Fruit fly (Drosophila melanogaster) whole organism, wandering third instar larva: ENCODE measurements around the gene CG7514.

ENCODE experiments used
- Abd-B ChIP-seq: fragments of >200 bp; optimal IDR thresholded peaks from 2 replicates; lab custom pipeline; 2017; ENCODE audit warnings: missing biosample characterization, missing genetic modification characterization
- CG32264 ChIP-seq: fragments of 200-800 bp; sonication (Bioruptor generic); optimal IDR thresholded peaks from 2 replicates; lab custom pipeline; 2016; ENCODE audit warnings: missing biosample characterization, missing genetic modification characterization
- CG9705 ChIP-seq: fragments of 200-800 bp; sonication (Bioruptor generic); optimal IDR thresholded peaks from 2 replicates; lab custom pipeline; 2018; ENCODE audit warnings: missing biosample characterization, mild to moderate bottlenecking, missing genetic modification characterization
- CrebA ChIP-seq: fragments of 200-800 bp; sonication (Bioruptor generic); optimal IDR thresholded peaks from 2 replicates; lab custom pipeline; 2016; ENCODE audit warnings: missing biosample characterization, mild to moderate bottlenecking, missing genetic modification characterization, borderline replicate concordance
- Dfd ChIP-seq: fragments of >200 bp; optimal IDR thresholded peaks from 2 replicates; lab custom pipeline; 2017; ENCODE audit warnings: missing biosample characterization, missing genetic modification characterization
- Dif ChIP-seq: fragments of 200-275, 200-300 bp; sonication (Bioruptor generic); optimal IDR thresholded peaks from 2 replicates; lab custom pipeline; 2018; ENCODE audit warnings: missing biosample characterization, missing genetic modification characterization; ENCODE audit not compliant: partially characterized antibody
- GATAd ChIP-seq: sonication (Bioruptor generic); optimal IDR thresholded peaks from 2 replicates; lab custom pipeline; 2016; ENCODE audit warnings: missing biosample characterization, missing genetic modification characterization
- HLH106 ChIP-seq: fragments of 200-800 bp; optimal IDR thresholded peaks from 3 replicates; lab custom pipeline; 2019; ENCODE audit warnings: missing biosample characterization, mild to moderate bottlenecking, missing genetic modification characterization, moderate library complexity
- Hnf4 ChIP-seq: fragments of 200-800 bp; sonication (Bioruptor generic); optimal IDR thresholded peaks from 2 replicates; lab custom pipeline; 2016; ENCODE audit warnings: missing biosample characterization, mild to moderate bottlenecking, missing genetic modification characterization
- Hr78 ChIP-seq: fragments of >200 bp; optimal IDR thresholded peaks from 2 replicates; lab custom pipeline; 2017; ENCODE audit warnings: missing biosample characterization, missing genetic modification characterization
- Hr83 ChIP-seq: fragments of 200-300 bp; sonication (Bioruptor generic); optimal IDR thresholded peaks from 2 replicates; lab custom pipeline; 2016; ENCODE audit warnings: missing biosample characterization, mild to moderate bottlenecking, missing genetic modification characterization, moderate library complexity; ENCODE audit not compliant: poor library complexity, severe bottlenecking
- Jra ChIP-seq: sonication (Bioruptor generic); optimal IDR thresholded peaks from 2 replicates; lab custom pipeline; 2016; ENCODE audit warnings: missing biosample characterization, missing genetic modification characterization
- Mio ChIP-seq: sonication (Bioruptor generic); optimal IDR thresholded peaks from 2 replicates; lab custom pipeline; 2016; ENCODE audit warnings: missing biosample characterization, missing genetic modification characterization
- Myc ChIP-seq: fragments of >200 bp; optimal IDR thresholded peaks from 2 replicates; lab custom pipeline; 2017
- N ChIP-seq: fragments of >200 bp; optimal IDR thresholded peaks from 2 replicates; lab custom pipeline; 2018; ENCODE audit warnings: missing biosample characterization, missing external identifiers, missing genetic modification characterization
- OdsH ChIP-seq: fragments of 200-800 bp; sonication (Bioruptor generic); optimal IDR thresholded peaks from 2 replicates; lab custom pipeline; 2016; ENCODE audit warnings: missing biosample characterization, mild to moderate bottlenecking, missing genetic modification characterization
- Rel ChIP-seq, 2 experiments: fragments of 200-800 bp; sonication (Bioruptor generic) in 1 of 2; optimal IDR thresholded peaks; 2 replicates in 1 of 2; 3 replicates in 1 of 2; lab custom pipeline; 2016 to 2019; ENCODE audit warnings: mild to moderate bottlenecking in 2 of 2, missing biosample characterization in 2 of 2, missing genetic modification characterization in 2 of 2, moderate library complexity in 1 of 2
- Sp1 ChIP-seq: fragments of 200-800 bp; sonication (Bioruptor generic); optimal IDR thresholded peaks from 3 replicates; lab custom pipeline; 2019; ENCODE audit warnings: missing biosample characterization, mild to moderate bottlenecking, missing genetic modification characterization, moderate library complexity
- Vsx2 ChIP-seq: fragments of 200-300, 225-300 bp; sonication (Bioruptor generic); optimal IDR thresholded peaks from 2 replicates; lab custom pipeline; 2018; ENCODE audit warnings: missing biosample characterization, missing genetic modification characterization; ENCODE audit not compliant: partially characterized antibody
- br ChIP-seq: fragments of 200-800 bp; sonication (Bioruptor generic); optimal IDR thresholded peaks from 2 replicates; lab custom pipeline; 2016; ENCODE audit warnings: missing biosample characterization, missing genetic modification characterization
- brk ChIP-seq: fragments of 200-800 bp; sonication (Bioruptor generic); optimal IDR thresholded peaks from 2 replicates; lab custom pipeline; 2016; ENCODE audit warnings: missing biosample characterization, mild to moderate bottlenecking, missing genetic modification characterization
- dl ChIP-seq, 2 experiments: fragments of 175-275, 200-275 bp in 1 of 2; fragments of 200-275 bp in 1 of 2; sonication (Bioruptor generic); optimal IDR thresholded peaks; lab custom pipeline; 2018; ENCODE audit warnings: mild to moderate bottlenecking in 2 of 2, missing biosample characterization in 2 of 2, missing genetic modification characterization in 2 of 2, moderate library complexity in 2 of 2; ENCODE audit not compliant: partially characterized antibody in 2 of 2, insufficient read depth in 1 of 2
- dmrt93B ChIP-seq: fragments of 200-800 bp; sonication (Bioruptor generic); optimal IDR thresholded peaks from 2 replicates; lab custom pipeline; 2018; ENCODE audit warnings: missing biosample characterization, mild to moderate bottlenecking, missing genetic modification characterization
- dsf ChIP-seq: sonication (Bioruptor generic); optimal IDR thresholded peaks from 2 replicates; lab custom pipeline; 2016; ENCODE audit warnings: missing biosample characterization, missing genetic modification characterization, borderline replicate concordance
- ey ChIP-seq: fragments of 200-800 bp; sonication (Bioruptor generic); optimal IDR thresholded peaks from 2 replicates; lab custom pipeline; 2016; ENCODE audit warnings: missing biosample characterization, missing genetic modification characterization
- foxo ChIP-seq, 2 experiments: fragments of 200-800 bp; sonication (Bioruptor generic); optimal IDR thresholded peaks; 2 replicates in 1 of 2; 3 replicates in 1 of 2; lab custom pipeline; 2016 to 2017; ENCODE audit warnings: missing biosample characterization in 2 of 2, missing genetic modification characterization in 2 of 2
- fru ChIP-seq: fragments of 200-800 bp; sonication (Bioruptor generic); optimal IDR thresholded peaks from 3 replicates; lab custom pipeline; 2016; ENCODE audit warnings: missing biosample characterization, mild to moderate bottlenecking, missing genetic modification characterization
- h ChIP-seq: fragments of 200-800 bp; sonication (Bioruptor generic); optimal IDR thresholded peaks from 3 replicates; lab custom pipeline; 2016; ENCODE audit warnings: missing biosample characterization, mild to moderate bottlenecking, missing genetic modification characterization
- jim ChIP-seq: fragments of 175-275, 200-325 bp; sonication (Bioruptor generic); optimal IDR thresholded peaks from 2 replicates; lab custom pipeline; 2016; ENCODE audit warnings: missing biosample characterization, mild to moderate bottlenecking, missing genetic modification characterization
- lola ChIP-seq: fragments of >200 bp; optimal IDR thresholded peaks from 2 replicates; lab custom pipeline; 2017; ENCODE audit warnings: missing biosample characterization, missing genetic modification characterization
- pan ChIP-seq: fragments of >200 bp; optimal IDR thresholded peaks from 2 replicates; lab custom pipeline; 2017
- psq ChIP-seq: fragments of 200-800 bp; sonication (Bioruptor generic); optimal IDR thresholded peaks from 3 replicates; lab custom pipeline; 2017; ENCODE audit warnings: missing biosample characterization, mild to moderate bottlenecking, missing genetic modification characterization, moderate library complexity
- rgr ChIP-seq: fragments of 200-800 bp; sonication (Bioruptor generic); optimal IDR thresholded peaks from 3 replicates; lab custom pipeline; 2016; ENCODE audit warnings: missing biosample characterization, mild to moderate bottlenecking, missing genetic modification characterization
- sage ChIP-seq: fragments of 200-800 bp; sonication (Bioruptor generic); optimal IDR thresholded peaks from 2 replicates; lab custom pipeline; 2016; ENCODE audit warnings: missing biosample characterization, mild to moderate bottlenecking, missing genetic modification characterization
- sv ChIP-seq: fragments of 200-800 bp; sonication (Bioruptor generic); optimal IDR thresholded peaks from 3 replicates; lab custom pipeline; 2016; ENCODE audit warnings: missing biosample characterization, missing genetic modification characterization
- tai ChIP-seq: sonication (Bioruptor generic); optimal IDR thresholded peaks from 2 replicates; lab custom pipeline; 2016; ENCODE audit warnings: missing biosample characterization, missing genetic modification characterization
- usp ChIP-seq: fragments of >200 bp; optimal IDR thresholded peaks from 2 replicates; lab custom pipeline; 2017; ENCODE audit warnings: missing biosample characterization, missing genetic modification characterization
- woc ChIP-seq: sonication (Bioruptor generic); optimal IDR thresholded peaks from 2 replicates; lab custom pipeline; 2016; ENCODE audit warnings: missing biosample characterization, mild to moderate bottlenecking, missing genetic modification characterization

The CG7514 gene

dm6 chr3L:4690698-4691097 is 2.1 kb upstream of the CG7514 start:
- no peak for TF ChIP-seq usp
- TF ChIP-seq HLH106 (tag; lab: Kevin White, UChicago) = peak; percentile 27
- TF ChIP-seq Mio (GFP tag; lab: Kevin White, UChicago) = no peak
- no peak for TF ChIP-seq brk (GFP tag; lab: Kevin White, UChicago)
- no peak for TF ChIP-seq Rel (GFP tag; optimal IDR thresholded peaks at IDR 0.05; lab: Kevin White, UChicago)
- no peak for TF ChIP-seq Rel (tag; optimal IDR thresholded peaks at IDR 0.05; lab: Kevin White, UChicago)
- TF ChIP-seq sv (GFP tag; lab: Kevin White, UChicago) = no peak
- no peak for TF ChIP-seq Jra (GFP tag; lab: Kevin White, UChicago)
- TF ChIP-seq Hnf4 (GFP tag; lab: Kevin White, UChicago) = peak; percentile 14
- TF ChIP-seq tai = peak; percentile 50
- no peak for TF ChIP-seq jim (GFP tag; lab: Kevin White, UChicago)
- TF ChIP-seq lola (GFP tag; lab: Kevin White, UChicago) = no peak
- no peak for TF ChIP-seq Abd-B
- TF ChIP-seq Sp1 (GFP tag; lab: Kevin White, UChicago) = no peak
- no peak for TF ChIP-seq dl (GFP tag; optimal IDR thresholded peaks at IDR 0.05; lab: Kevin White, UChicago; ENCODE audit: insufficient read depth in 1 of 2, partially characterized antibody in 2 of 2)
- TF ChIP-seq foxo (GFP tag; optimal IDR thresholded peaks at IDR 0.05; lab: Kevin White, UChicago) = peak in 1 of 2 experiments; percentile 20
- TF ChIP-seq h (GFP tag; lab: Kevin White, UChicago) = peak; percentile 15
- TF ChIP-seq OdsH (GFP tag; lab: Kevin White, UChicago) = peak; percentile 3
- TF ChIP-seq dmrt93B (GFP tag; lab: Kevin White, UChicago) = no peak
- TF ChIP-seq Hr83 (GFP tag; lab: Kevin White, UChicago) = no peak
- TF ChIP-seq dsf (GFP tag; lab: Kevin White, UChicago) = no peak
- TF ChIP-seq Dfd (GFP tag; lab: Kevin White, UChicago) = no peak
- no peak for TF ChIP-seq psq
- no peak for TF ChIP-seq Vsx2 (GFP tag; lab: Kevin White, UChicago)
- TF ChIP-seq Hr78 (GFP tag; lab: Kevin White, UChicago) = no peak
- peak; percentile 4 for TF ChIP-seq woc
- TF ChIP-seq rgr (GFP tag; lab: Kevin White, UChicago) = peak; percentile 23
- TF ChIP-seq pan = no peak
- TF ChIP-seq Myc (lab: Kevin White, UChicago) = peak; percentile 35
- no peak for TF ChIP-seq CG9705
- no peak for TF ChIP-seq Dif (GFP tag; lab: Kevin White, UChicago)
- no peak for TF ChIP-seq sage (GFP tag; lab: Kevin White, UChicago)
- TF ChIP-seq fru (GFP tag; lab: Kevin White, UChicago) = no peak
- TF ChIP-seq N (GFP tag; lab: Kevin White, UChicago) = no peak
- TF ChIP-seq ey (GFP tag; lab: Kevin White, UChicago) = peak; percentile 18
- no peak for TF ChIP-seq GATAd
- TF ChIP-seq CG32264 (GFP tag; lab: Kevin White, UChicago) = no peak
- TF ChIP-seq CrebA = no peak
- peak; percentile 4 for TF ChIP-seq br

- TF ChIP-seq ey (GFP tag; lab: Kevin White, UChicago) (no peak), sage (GFP tag; lab: Kevin White, UChicago) (no peak), pan (no peak), foxo (GFP tag; optimal IDR thresholded peaks at IDR 0.05; lab: Kevin White, UChicago) (no peak), h (GFP tag; lab: Kevin White, UChicago) (no peak), dl (GFP tag; optimal IDR thresholded peaks at IDR 0.05; lab: Kevin White, UChicago; ENCODE audit: insufficient read depth in 1 of 2, partially characterized antibody in 2 of 2) (no peak), jim (GFP tag; lab: Kevin White, UChicago) (no peak), CrebA (no peak), tai (no peak), Myc (lab: Kevin White, UChicago) (no peak), dmrt93B (GFP tag; lab: Kevin White, UChicago) (no peak)
Observed at dm6 chr3L:4689970-4690369, 1.4 kb upstream of the CG7514 start, which contains the start of gene CG18418. Gene CG18418, minus strand, starts transcription at chr3L:4690070.
